Worm (Caenorhabditis elegans): ENCODE data around the gene moc-3.
A peak's percentile ranks its signal among the peaks of the same experiment; 100 is the strongest.

Gene moc-3

DNA sequence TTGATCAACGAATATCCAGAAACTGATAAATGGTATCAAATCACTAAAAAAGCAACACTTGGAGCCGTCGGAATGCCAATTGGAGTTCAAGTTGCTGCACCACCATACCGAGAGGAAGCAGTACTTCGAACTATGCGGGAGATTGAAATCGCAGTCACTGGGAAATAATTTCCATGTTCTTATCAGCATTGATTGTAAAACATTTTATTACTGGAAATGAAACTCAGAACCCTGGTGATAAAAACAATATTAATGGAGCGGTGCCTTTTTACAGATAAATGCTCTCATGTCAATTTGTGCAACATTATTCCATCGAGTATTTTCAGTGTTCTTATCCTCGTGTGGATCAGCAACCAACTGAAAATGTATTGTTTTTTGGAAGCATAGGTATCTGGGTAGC is 31.4 kb downstream of the moc-3 start:
- TF ChIP-seq lin-11 (tag; optimal IDR thresholded peaks at IDR 0.05) (no peak), tbx-7 (tag; optimal IDR thresholded peaks at IDR 0.05) (no peak), hlh-8 (tag; optimal IDR thresholded peaks at IDR 0.05) (no peak), hlh-30 (tag; optimal IDR thresholded peaks at IDR 0.05; ENCODE audit: insufficient read depth) (no peak), unc-3 (GFP tag; conservative IDR thresholded peaks at IDR 0.05) (no peak), unc-3 (tag; optimal IDR thresholded peaks at IDR 0.05) (no peak)

- TF ChIP-seq elt-2 (tag; optimal IDR thresholded peaks at IDR 0.05) (peak; percentile 4), fkh-10 (GFP tag; optimal IDR thresholded peaks at IDR 0.05) (no peak)
Observed at ce11 chrIV:8163687-8164086, 33.3 kb downstream of the moc-3 start, which contains the start of gene clec-51. Gene clec-51, minus strand, starts transcription at chrIV:8163800.

- TF ChIP-seq ceh-9 (tag; optimal IDR thresholded peaks at IDR 0.05) (no peak), sox-4 (tag; optimal IDR thresholded peaks at IDR 0.05) (no peak), Y22D7AL.16 (tag; optimal IDR thresholded peaks at IDR 0.05) (no peak), eyg-1 (tag; optimal IDR thresholded peaks at IDR 0.05) (no peak), ceh-2 (tag; optimal IDR thresholded peaks at IDR 0.05) (no peak)
Observed at ce11 chrIV:8164515-8164914, 34.2 kb downstream of the moc-3 start.

DNA sequence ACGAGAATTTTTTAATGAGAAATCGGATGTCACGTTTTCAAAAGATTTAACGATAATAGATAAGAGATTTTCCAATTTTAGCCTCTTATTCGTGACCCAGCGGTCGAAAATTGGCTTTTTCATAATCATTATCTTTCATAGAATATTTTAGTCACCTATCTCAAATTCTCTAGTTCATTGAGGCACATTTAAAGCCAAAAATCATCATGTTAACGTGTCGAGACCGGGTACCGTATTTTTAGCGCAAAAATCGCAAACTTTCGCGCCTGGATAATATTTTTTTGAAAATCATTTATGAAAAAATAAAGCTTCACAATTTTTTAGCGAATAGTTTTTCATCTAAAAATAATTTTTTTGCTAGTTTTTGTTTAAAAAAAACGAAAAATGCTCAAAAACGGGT is 35.6 kb downstream of the moc-3 start, which contains the start of gene B0218.7:
Gene B0218.7, minus strand, starts transcription at position 101 of the 400 bp plus-strand sequence.
- TF ChIP-seq dve-1 (tag; optimal IDR thresholded peaks at IDR 0.05): no peak
- no peak for TF ChIP-seq ama-1 (optimal IDR thresholded peaks at IDR 0.05)
- TF ChIP-seq ahr-1 (tag; optimal IDR thresholded peaks at IDR 0.05): no peak
- no peak for TF ChIP-seq sox-4 (tag; optimal IDR thresholded peaks at IDR 0.05)
- no peak for TF ChIP-seq F13H6.1 (tag; optimal IDR thresholded peaks at IDR 0.05)
- TF ChIP-seq sdc-2 (tag; optimal IDR thresholded peaks at IDR 0.05): no peak
- TF ChIP-seq pros-1 (tag; optimal IDR thresholded peaks at IDR 0.05): no peak
- TF ChIP-seq hlh-30 (tag; optimal IDR thresholded peaks at IDR 0.05; ENCODE audit: insufficient read depth): no peak
- TF ChIP-seq lim-6 (tag; optimal IDR thresholded peaks at IDR 0.05): no peak
- no peak for TF ChIP-seq nhr-11 (tag; optimal IDR thresholded peaks at IDR 0.05)
- no peak for TF ChIP-seq pha-2 (tag; optimal IDR thresholded peaks at IDR 0.05)
- TF ChIP-seq hlh-13 (GFP tag; optimal IDR thresholded peaks at IDR 0.05): no peak
- no peak for TF ChIP-seq ceh-24 (tag; optimal IDR thresholded peaks at IDR 0.05)
- no peak for TF ChIP-seq C38D4.7 (GFP tag; optimal IDR thresholded peaks at IDR 0.05)

- TF ChIP-seq nfya-1 (tag; optimal IDR thresholded peaks at IDR 0.05): no peak
- TF ChIP-seq ceh-14 (tag; optimal IDR thresholded peaks at IDR 0.05): no peak
- no peak for TF ChIP-seq ceh-48 (tag; optimal IDR thresholded peaks at IDR 0.05)
- no peak for TF ChIP-seq ztf-16 (tag; optimal IDR thresholded peaks at IDR 0.05)
- TF ChIP-seq elt-2 (tag; optimal IDR thresholded peaks at IDR 0.05): no peak
- TF ChIP-seq pha-2 (tag; optimal IDR thresholded peaks at IDR 0.05): no peak
- no peak for TF ChIP-seq sox-2 (GFP tag; IDR thresholded peaks at IDR 0.05)
- TF ChIP-seq pqm-1 (tag; optimal IDR thresholded peaks at IDR 0.05): no peak
- no peak for TF ChIP-seq rnt-1 (tag; optimal IDR thresholded peaks at IDR 0.05)
- TF ChIP-seq ceh-31 (tag; optimal IDR thresholded peaks at IDR 0.05): no peak
- no peak for TF ChIP-seq ceh-30 (tag; optimal IDR thresholded peaks at IDR 0.05)
- no peak for TF ChIP-seq gmeb-2 (tag; optimal IDR thresholded peaks at IDR 0.05)
- no peak for TF ChIP-seq tbx-2 (tag; optimal IDR thresholded peaks at IDR 0.05)
- TF ChIP-seq pax-1 (tag; optimal IDR thresholded peaks at IDR 0.05): no peak
- no peak for TF ChIP-seq unc-55 (GFP tag; optimal IDR thresholded peaks at IDR 0.05)
- no peak for TF ChIP-seq pat-9 (tag; optimal IDR thresholded peaks at IDR 0.05)
- no peak for TF ChIP-seq lim-6 (tag; optimal IDR thresholded peaks at IDR 0.05)
- TF ChIP-seq T23F11.4 (GFP tag; optimal IDR thresholded peaks at IDR 0.05): no peak
Observed at ce11 chrIV:8168660-8169059, 38.3 kb downstream of the moc-3 start, which contains the start of gene clec-52. Gene clec-52, minus strand, starts transcription at chrIV:8168760.
